Worm (Caenorhabditis elegans): Measurements from ENCODE around the gene Y39B6A.29.

Y39B6A.29 gene

DNA sequence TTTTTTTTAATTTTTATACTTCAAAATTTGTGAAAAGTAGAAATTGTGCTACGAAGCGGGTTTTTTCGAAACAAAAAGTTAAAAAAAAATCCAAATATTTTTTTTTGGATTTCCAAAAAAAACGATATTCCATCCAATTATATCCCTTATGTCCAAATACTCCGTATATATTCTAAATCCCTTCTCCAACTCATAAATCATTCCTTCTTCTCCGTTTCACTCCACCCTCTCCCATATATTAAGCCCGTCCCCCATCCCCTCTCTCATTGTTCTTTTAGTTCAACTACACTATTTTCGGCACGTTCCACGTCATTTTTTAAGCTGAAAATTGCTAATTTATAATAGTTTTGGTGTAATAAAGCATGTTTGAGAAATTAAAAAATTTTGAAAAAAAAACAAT, 33.0 kb upstream of the Y39B6A.29 start:
- TF ChIP-seq ceh-20 (GFP tag; IDR thresholded peaks at IDR 0.05) (0 out of 2 replicates have a peak, but pooled peaks have one; percentile 31), ztf-11 (tag; optimal IDR thresholded peaks at IDR 0.05) (no peak)

DNA sequence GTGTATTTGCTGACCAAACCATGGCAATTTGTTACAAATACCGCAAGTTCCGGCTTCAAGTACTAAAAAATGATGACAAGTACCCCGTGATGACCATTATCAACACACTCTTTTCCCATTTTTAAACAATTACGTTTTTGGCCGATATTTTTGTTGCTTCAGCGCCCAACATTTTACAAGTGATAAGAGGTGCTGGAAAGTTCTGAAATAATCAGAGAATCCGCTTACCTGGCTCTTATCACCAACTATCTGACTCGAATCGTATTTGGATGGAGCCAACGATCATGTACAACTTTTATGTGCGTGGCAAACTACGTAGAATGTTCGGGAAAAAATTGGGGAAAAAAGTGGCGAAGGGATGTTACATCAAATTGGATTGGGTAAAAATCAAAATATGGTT, 28.7 kb upstream of the Y39B6A.29 start:
- TF ChIP-seq aha-1 (tag) = peak; percentile 6
- TF ChIP-seq dve-1 (tag; optimal IDR thresholded peaks at IDR 0.05; ENCODE audit: insufficient read depth) = peak; percentile 82
- no peak for TF ChIP-seq pha-4 (GFP tag; IDR thresholded peaks at IDR 0.05)
- no peak for TF ChIP-seq pha-4 (tag; optimal IDR thresholded peaks at IDR 0.05)
- TF ChIP-seq ces-1 (GFP tag; optimal IDR thresholded peaks at IDR 0.05) = no peak
- peak; percentile 7 for TF ChIP-seq nhr-10 (tag; optimal IDR thresholded peaks at IDR 0.05)
- no peak for TF ChIP-seq ztf-7 (tag; optimal IDR thresholded peaks at IDR 0.05)
- TF ChIP-seq nhr-28 (tag; optimal IDR thresholded peaks at IDR 0.05) = peak; percentile 79
- peak; percentile 24 for TF ChIP-seq nhr-48 (tag; optimal IDR thresholded peaks at IDR 0.05)
- TF ChIP-seq mdt-29 (GFP tag; IDR thresholded peaks at IDR 0.05) = peak; percentile 77
- TF ChIP-seq lin-1 (GFP tag; IDR thresholded peaks at IDR 0.05) = 0 out of 2 replicates have a peak, but pooled peaks have one; percentile 22
- no peak for TF ChIP-seq rbr-2 (tag; optimal IDR thresholded peaks at IDR 0.05)
- TF ChIP-seq nhr-111 (GFP tag; optimal IDR thresholded peaks at IDR 0.05) = no peak
- peak; percentile 77 for TF ChIP-seq hlh-11 (tag; optimal IDR thresholded peaks at IDR 0.05)
- TF ChIP-seq hlh-30 (tag; optimal IDR thresholded peaks at IDR 0.05; ENCODE audit: insufficient read depth) = peak; percentile 55
- peak; percentile 27 for TF ChIP-seq pqm-1 (tag; optimal IDR thresholded peaks at IDR 0.05)
- TF ChIP-seq fos-1 (tag; optimal IDR thresholded peaks at IDR 0.05) = no peak
- peak; percentile 34 for TF ChIP-seq mep-1 (tag; optimal IDR thresholded peaks at IDR 0.05)
- no peak for TF ChIP-seq daf-16 (GFP tag; optimal IDR thresholded peaks at IDR 0.05)
- peak; percentile 93 for TF ChIP-seq daf-16 (tag; optimal IDR thresholded peaks at IDR 0.05)
- TF ChIP-seq nhr-102 (tag; optimal IDR thresholded peaks at IDR 0.05) = peak; percentile 34
- peak; percentile 72 for TF ChIP-seq php-3 (GFP tag; IDR thresholded peaks at IDR 0.05)
- no peak for TF ChIP-seq lin-15B (tag; optimal IDR thresholded peaks at IDR 0.05)
- TF ChIP-seq nhr-77 (tag; optimal IDR thresholded peaks at IDR 0.05) = peak; percentile 80
- TF ChIP-seq jun-1 (tag; optimal IDR thresholded peaks at IDR 0.05) = peak; percentile 1
- TF ChIP-seq ZK546.5 (tag; optimal IDR thresholded peaks at IDR 0.05) = no peak
- TF ChIP-seq tra-1 (GFP tag; IDR thresholded peaks at IDR 0.05) = 0 out of 2 replicates have a peak, but pooled peaks have one; percentile 39
- TF ChIP-seq skn-1 (tag; optimal IDR thresholded peaks at IDR 0.05) = no peak
- TF ChIP-seq dmd-6 (GFP tag; IDR thresholded peaks at IDR 0.05) = peak; percentile 73
- TF ChIP-seq lsy-2 (tag; optimal IDR thresholded peaks at IDR 0.05) = peak in 1 of 2 experiments; percentile 2

DNA sequence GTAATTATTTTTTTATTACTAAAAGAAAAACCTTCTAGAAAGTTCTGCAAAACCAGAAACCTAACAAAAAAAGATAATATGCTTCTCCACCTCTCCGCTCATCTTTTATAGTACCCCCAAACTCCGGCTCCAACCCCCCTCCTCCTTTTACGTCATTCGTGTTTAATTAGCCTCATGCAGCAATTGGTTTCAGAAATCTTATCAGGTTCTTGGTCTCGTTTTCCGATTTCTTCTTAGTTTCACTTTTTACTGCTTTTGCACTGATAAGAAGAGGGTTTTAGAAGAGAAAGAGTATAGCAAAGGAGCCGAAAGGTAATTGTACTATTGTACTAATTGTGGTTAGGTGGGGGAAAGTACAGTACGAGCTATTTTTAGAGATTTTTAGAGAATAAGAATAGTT, 26.8 kb upstream of the Y39B6A.29 start:
- TF ChIP-seq pqm-1 (tag; optimal IDR thresholded peaks at IDR 0.05) (peak; percentile 57), hlh-11 (tag; optimal IDR thresholded peaks at IDR 0.05) (peak; percentile 58), nhr-48 (tag; optimal IDR thresholded peaks at IDR 0.05) (peak; percentile 8), nhr-28 (tag; optimal IDR thresholded peaks at IDR 0.05) (peak; percentile 62), zag-1 (tag; optimal IDR thresholded peaks at IDR 0.05) (no peak), nhr-77 (tag; optimal IDR thresholded peaks at IDR 0.05) (peak; percentile 55), dve-1 (tag; optimal IDR thresholded peaks at IDR 0.05; ENCODE audit: insufficient read depth) (peak; percentile 93), tag-97 (GFP tag; IDR thresholded peaks at IDR 0.05) (no peak), mdt-29 (GFP tag; IDR thresholded peaks at IDR 0.05) (no peak), mep-1 (tag; optimal IDR thresholded peaks at IDR 0.05) (peak; percentile 50), aly-2 (tag; optimal IDR thresholded peaks at IDR 0.05) (no peak), lin-13 (GFP tag; optimal IDR thresholded peaks at IDR 0.05) (peak; percentile 15), mes-2 (tag; optimal IDR thresholded peaks at IDR 0.05; ENCODE audit: poor library complexity, severe bottlenecking) (no peak), lsy-2 (tag; optimal IDR thresholded peaks at IDR 0.05) (peak in 1 of 2 experiments; percentile 40), Y105C5A.15 (GFP tag; IDR thresholded peaks at IDR 0.05) (no peak), dmd-6 (GFP tag; IDR thresholded peaks at IDR 0.05) (peak; percentile 67), tra-1 (GFP tag; IDR thresholded peaks at IDR 0.05) (peak; percentile 12; the same call in 1 of the 2 replicates), php-3 (GFP tag; IDR thresholded peaks at IDR 0.05) (0 out of 2 replicates have a peak, but pooled peaks have one; percentile 44), unc-39 (tag; optimal IDR thresholded peaks at IDR 0.05) (no peak), gei-8 (GFP tag; optimal IDR thresholded peaks at IDR 0.05) (no peak), daf-16 (GFP tag; optimal IDR thresholded peaks at IDR 0.05) (no peak), daf-16 (tag; optimal IDR thresholded peaks at IDR 0.05) (peak; percentile 67)
